Fruit fly (Drosophila melanogaster) whole organism, prepupa: ENCODE results near the gene Bsg.

Experiments
- CG10631 ChIP-seq: fragments of 200-800 bp; sonication (Bioruptor generic); optimal IDR thresholded peaks from 2 replicates; lab custom pipeline; 2016; ENCODE audit warnings: missing biosample characterization, missing genetic modification characterization
- CG10669 ChIP-seq: fragments of 200-800 bp; sonication (Bioruptor generic); optimal IDR thresholded peaks from 3 replicates; lab custom pipeline; 2018; ENCODE audit warnings: missing biosample characterization, mild to moderate bottlenecking, missing genetic modification characterization, moderate library complexity
- CG11294 ChIP-seq: fragments of 200-800 bp; sonication (Bioruptor generic); IDR thresholded peaks from 2 replicates; pipeline ENCODE4 v1.3.6; 2022; ENCODE audit warnings: missing biosample characterization, missing genetic modification characterization
- CG11762 ChIP-seq: fragments of 200-800 bp; sonication (Bioruptor generic); optimal IDR thresholded peaks from 3 replicates; lab custom pipeline; 2016; ENCODE audit warnings: missing biosample characterization, missing genetic modification characterization; ENCODE audit not compliant: insufficient read depth
- CG11902 ChIP-seq: fragments of 200-800 bp; sonication (Bioruptor generic); optimal IDR thresholded peaks from 3 replicates; lab custom pipeline; 2016; ENCODE audit warnings: missing biosample characterization, missing genetic modification characterization
- CG15336 ChIP-seq: fragments of 200-800 bp; sonication (Bioruptor generic); IDR thresholded peaks from 2 replicates; pipeline ENCODE4 v1.3.6; 2022; ENCODE audit warnings: missing biosample characterization, missing genetic modification characterization
- CG1621 ChIP-seq: fragments of 200-800 bp; sonication (Bioruptor generic); optimal IDR thresholded peaks from 3 replicates; lab custom pipeline; 2018; ENCODE audit warnings: missing biosample characterization, mild to moderate bottlenecking, missing genetic modification characterization
- CG16779 ChIP-seq: fragments of 200-800 bp; sonication (Bioruptor generic); optimal IDR thresholded peaks from 3 replicates; lab custom pipeline; 2017; ENCODE audit warnings: missing biosample characterization, mild to moderate bottlenecking, missing genetic modification characterization
- CG3032 ChIP-seq: fragments of 200-800 bp; optimal IDR thresholded peaks from 2 replicates; lab custom pipeline; 2019; ENCODE audit warnings: missing biosample characterization, mild to moderate bottlenecking, missing genetic modification characterization, moderate library complexity
- CG31627 ChIP-seq: fragments of 200-800 bp; sonication (Bioruptor generic); optimal IDR thresholded peaks from 3 replicates; lab custom pipeline; 2016; ENCODE audit warnings: missing biosample characterization, missing genetic modification characterization
- CG34406 ChIP-seq: fragments of 200-800 bp; sonication (Bioruptor generic); optimal IDR thresholded peaks from 3 replicates; lab custom pipeline; 2016; ENCODE audit warnings: missing biosample characterization, missing genetic modification characterization
- CG3919 ChIP-seq: fragments of 200-800 bp; sonication (Bioruptor generic); optimal IDR thresholded peaks from 3 replicates; lab custom pipeline; 2016; ENCODE audit warnings: missing biosample characterization, missing genetic modification characterization
- CG6163 ChIP-seq: fragments of 200-800 bp; sonication (Bioruptor generic); IDR thresholded peaks from 3 replicates; pipeline ENCODE4 v1.3.6; 2022; ENCODE audit warnings: missing biosample characterization, missing genetic modification characterization
- CG6276 ChIP-seq: fragments of 200-800 bp; sonication (Bioruptor generic); optimal IDR thresholded peaks from 2 replicates; lab custom pipeline; 2017; ENCODE audit warnings: missing biosample characterization, mild to moderate bottlenecking, missing genetic modification characterization
- CG6792 ChIP-seq: fragments of 200-800 bp; sonication (Bioruptor generic); optimal IDR thresholded peaks from 3 replicates; lab custom pipeline; 2016; ENCODE audit warnings: missing biosample characterization, missing genetic modification characterization
- CG6854 ChIP-seq: fragments of 200-800 bp; sonication (Bioruptor generic); optimal IDR thresholded peaks from 2 replicates; lab custom pipeline; 2017; ENCODE audit warnings: missing biosample characterization, mild to moderate bottlenecking, missing genetic modification characterization
- CG7368 ChIP-seq: fragments of 200-800 bp; sonication (Bioruptor generic); optimal IDR thresholded peaks from 3 replicates; lab custom pipeline; 2016; ENCODE audit warnings: missing biosample characterization, missing genetic modification characterization
- CG8119 ChIP-seq: fragments of 200-800 bp; sonication (Bioruptor generic); IDR thresholded peaks from 3 replicates; pipeline ENCODE4 v1.3.6; 2022; ENCODE audit warnings: missing biosample characterization, missing genetic modification characterization
- CG8319 ChIP-seq: fragments of 200-800 bp; sonication (Bioruptor generic); optimal IDR thresholded peaks from 3 replicates; lab custom pipeline; 2016; ENCODE audit warnings: missing biosample characterization, missing genetic modification characterization
- CG8632 ChIP-seq: fragments of 200-800 bp; sonication (Bioruptor generic); optimal IDR thresholded peaks from 3 replicates; lab custom pipeline; 2016; ENCODE audit warnings: missing biosample characterization, missing genetic modification characterization
- CG9139 ChIP-seq: fragments of 200-800 bp; sonication (Bioruptor generic); optimal IDR thresholded peaks from 3 replicates; lab custom pipeline; 2017; ENCODE audit warnings: missing biosample characterization, mild to moderate bottlenecking, missing genetic modification characterization
- Eip78C ChIP-seq: fragments of 200-800 bp; sonication (Bioruptor generic); peaks from one replicate; lab custom pipeline; 2016; ENCODE audit warnings: missing biosample characterization, missing genetic modification characterization
- Eip93F ChIP-seq: fragments of 200-800 bp; sonication (Bioruptor generic); optimal IDR thresholded peaks from 2 replicates; lab custom pipeline; 2016; ENCODE audit warnings: missing biosample characterization, mild to moderate bottlenecking, missing genetic modification characterization
- Ets21C ChIP-seq: fragments of 200-800 bp; sonication (Bioruptor generic); optimal IDR thresholded peaks from 3 replicates; lab custom pipeline; 2016; ENCODE audit warnings: missing biosample characterization, missing genetic modification characterization
- Ets96B ChIP-seq: fragments of 200-800 bp; optimal IDR thresholded peaks from 2 replicates; lab custom pipeline; 2019; ENCODE audit warnings: missing biosample characterization, mild to moderate bottlenecking, missing genetic modification characterization, moderate library complexity
- Gug ChIP-seq: fragments of 200-800 bp; sonication (Bioruptor generic); IDR thresholded peaks from 2 replicates; pipeline ENCODE4 v1.3.6; 2022; ENCODE audit warnings: missing biosample characterization, missing genetic modification characterization
- Hr38 ChIP-seq: sonication (Bioruptor generic); optimal IDR thresholded peaks from 2 replicates; lab custom pipeline; 2016; ENCODE audit warnings: missing biosample characterization, missing genetic modification characterization
- Hr39 ChIP-seq: fragments of 200-800 bp; sonication (Bioruptor generic); optimal IDR thresholded peaks from 2 replicates; lab custom pipeline; 2016; ENCODE audit warnings: missing biosample characterization, missing genetic modification characterization
- Hr4 ChIP-seq: fragments of 200-800 bp; sonication (Bioruptor generic); optimal IDR thresholded peaks from 3 replicates; lab custom pipeline; 2016; ENCODE audit warnings: missing biosample characterization, missing genetic modification characterization
- Lpt ChIP-seq: fragments of 200-800 bp; sonication (Bioruptor generic); optimal IDR thresholded peaks from 3 replicates; lab custom pipeline; 2016; ENCODE audit warnings: missing biosample characterization, missing genetic modification characterization
- Met ChIP-seq: fragments of 200-800 bp; sonication (Bioruptor generic); optimal IDR thresholded peaks from 3 replicates; lab custom pipeline; 2016; ENCODE audit warnings: missing biosample characterization, missing genetic modification characterization
- OdsH ChIP-seq: fragments of 200-800 bp; sonication (Bioruptor generic); optimal IDR thresholded peaks from 3 replicates; lab custom pipeline; 2016; ENCODE audit warnings: missing biosample characterization, missing genetic modification characterization
- Smox ChIP-seq: fragments of 200-800 bp; sonication (Bioruptor generic); optimal IDR thresholded peaks from 3 replicates; lab custom pipeline; 2016; ENCODE audit warnings: missing biosample characterization, missing genetic modification characterization
- Sox14 ChIP-seq: fragments of 200-800 bp; sonication (Bioruptor generic); optimal IDR thresholded peaks from 3 replicates; lab custom pipeline; 2016; ENCODE audit warnings: missing biosample characterization, missing genetic modification characterization
- Sox15 ChIP-seq: fragments of 200-800 bp; sonication (Bioruptor generic); optimal IDR thresholded peaks from 3 replicates; lab custom pipeline; 2016; ENCODE audit warnings: missing biosample characterization, missing genetic modification characterization
- achi ChIP-seq: fragments of 200-800 bp; sonication (Bioruptor generic); optimal IDR thresholded peaks from 3 replicates; lab custom pipeline; 2016; ENCODE audit warnings: missing biosample characterization, missing genetic modification characterization
- acj6 ChIP-seq: fragments of 200-800 bp; sonication (Bioruptor generic); optimal IDR thresholded peaks from 3 replicates; lab custom pipeline; 2016; ENCODE audit warnings: missing biosample characterization, missing genetic modification characterization
- cyc ChIP-seq: fragments of 200-800 bp; sonication (Bioruptor generic); optimal IDR thresholded peaks from 3 replicates; lab custom pipeline; 2016; ENCODE audit warnings: missing biosample characterization, missing genetic modification characterization
- dac ChIP-seq: fragments of 200-800 bp; sonication (Bioruptor generic); optimal IDR thresholded peaks from 2 replicates; lab custom pipeline; 2017; ENCODE audit warnings: missing biosample characterization, mild to moderate bottlenecking, missing genetic modification characterization
- dsx ChIP-seq: fragments of 200-800 bp; optimal IDR thresholded peaks from 3 replicates; lab custom pipeline; 2019; ENCODE audit warnings: missing biosample characterization, mild to moderate bottlenecking, missing genetic modification characterization, moderate library complexity; ENCODE audit not compliant: poor library complexity, severe bottlenecking
- eg ChIP-seq: fragments of 200-800 bp; sonication (Bioruptor generic); IDR thresholded peaks from 3 replicates; pipeline ENCODE4 v1.3.6; 2022; ENCODE audit warnings: missing biosample characterization, missing genetic modification characterization
- esn ChIP-seq: fragments of 200-800 bp; sonication (Bioruptor generic); optimal IDR thresholded peaks from 2 replicates; lab custom pipeline; 2016; ENCODE audit warnings: missing biosample characterization, mild to moderate bottlenecking, missing genetic modification characterization, moderate library complexity
- fd59A ChIP-seq: fragments of 200-800 bp; sonication (Bioruptor generic); optimal IDR thresholded peaks from 2 replicates; lab custom pipeline; 2017; ENCODE audit warnings: missing biosample characterization, mild to moderate bottlenecking, missing genetic modification characterization, missing genetic modification reagents
- fkh ChIP-seq: fragments of 200-800 bp; sonication (Bioruptor generic); optimal IDR thresholded peaks from 3 replicates; lab custom pipeline; 2017; ENCODE audit warnings: missing biosample characterization, mild to moderate bottlenecking, missing genetic modification characterization, moderate library complexity
- lz ChIP-seq: fragments of 200-800 bp; sonication (Bioruptor generic); optimal IDR thresholded peaks from 3 replicates; lab custom pipeline; 2016; ENCODE audit warnings: missing biosample characterization, missing genetic modification characterization
- net ChIP-seq: fragments of 200-800 bp; sonication (Bioruptor generic); optimal IDR thresholded peaks from 3 replicates; lab custom pipeline; 2016; ENCODE audit warnings: missing biosample characterization, missing genetic modification characterization
- salr ChIP-seq, 2 experiments: fragments of 200-800 bp; sonication (Bioruptor generic); optimal IDR thresholded peaks; 3 replicates each; lab custom pipeline; 2016 to 2018; ENCODE audit warnings: missing biosample characterization in 2 of 2, missing genetic modification characterization in 2 of 2, mild to moderate bottlenecking in 1 of 2
- ss ChIP-seq, 2 experiments: fragments of 200-800 bp; sonication (Bioruptor generic); optimal IDR thresholded peaks; 2 replicates in 1 of 2; 3 replicates in 1 of 2; lab custom pipeline; 2017 to 2018; ENCODE audit warnings: mild to moderate bottlenecking in 2 of 2, missing biosample characterization in 2 of 2, missing genetic modification characterization in 2 of 2, moderate library complexity in 1 of 2
- svp ChIP-seq: fragments of 200-800 bp; sonication (Bioruptor generic); peaks from one replicate; lab custom pipeline; 2016; ENCODE audit warnings: missing biosample characterization, missing genetic modification characterization
- topi ChIP-seq: fragments of 200-800 bp; sonication (Bioruptor generic); optimal IDR thresholded peaks from 3 replicates; lab custom pipeline; 2016; ENCODE audit warnings: missing biosample characterization, missing genetic modification characterization
- vri ChIP-seq: fragments of 200-800 bp; sonication (Bioruptor generic); optimal IDR thresholded peaks from 3 replicates; lab custom pipeline; 2016; ENCODE audit warnings: missing biosample characterization, mild to moderate bottlenecking, missing genetic modification characterization

Gene Bsg

DNA sequence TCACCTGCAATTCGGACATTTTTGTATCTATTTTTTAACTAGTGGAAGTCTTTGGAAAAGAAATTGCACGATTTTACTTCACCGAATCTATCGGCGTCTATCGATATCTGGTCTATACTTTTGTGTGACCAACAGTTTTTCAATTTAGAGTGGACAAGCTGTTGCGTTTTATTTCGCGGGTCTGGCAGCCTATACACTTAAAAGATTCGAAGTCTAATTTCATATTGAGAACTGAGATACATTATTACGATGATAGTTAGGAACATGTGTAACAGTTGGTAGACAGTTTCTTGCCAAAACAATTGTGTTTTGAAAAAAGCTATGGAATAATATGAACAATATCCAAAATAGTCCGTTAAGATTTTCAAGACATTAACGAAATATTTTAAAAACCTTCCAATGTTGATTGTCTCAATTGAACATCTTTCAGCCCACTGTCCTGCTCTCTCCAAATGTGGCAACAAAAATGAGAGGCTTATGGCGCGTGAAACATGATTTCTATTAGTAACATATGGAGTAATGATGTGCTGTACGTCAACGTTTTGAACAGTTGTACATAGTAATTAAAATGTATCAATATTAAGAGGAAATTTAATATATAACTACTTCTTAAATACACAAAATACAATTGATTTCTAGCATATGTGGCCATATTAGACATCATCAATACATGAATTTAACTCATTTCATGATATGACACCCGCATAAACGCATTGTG is 79.2 kb downstream of the Bsg start, which contains the start of gene Acbp1:
Gene Acbp1 (minus strand): TSS at position 146 of the 718 bp plus-strand sequence.
- TF ChIP-seq topi (GFP tag; lab: Kevin White, UChicago): peak; percentile 94
- peak; percentile 97 for TF ChIP-seq eg (GFP tag; lab: Robert Waterston, UW)
- peak; percentile 91 for TF ChIP-seq Gug
- TF ChIP-seq dac (GFP tag; lab: Kevin White, UChicago): peak; percentile 93
- TF ChIP-seq OdsH (GFP tag; lab: Kevin White, UChicago): peak; percentile 94
- TF ChIP-seq CG11902 (GFP tag; lab: Kevin White, UChicago): peak; percentile 83
- TF ChIP-seq CG3919 (GFP tag; lab: Kevin White, UChicago): peak; percentile 96
- TF ChIP-seq Hr38: peak; percentile 69
- peak; percentile 97 for TF ChIP-seq CG8119 (GFP tag; lab: Robert Waterston, UW)
- peak; percentile 96 for TF ChIP-seq Eip93F
- TF ChIP-seq CG1621 (tag; lab: Kevin White, UChicago): peak; percentile 94
- TF ChIP-seq lz (GFP tag; lab: Kevin White, UChicago): peak; percentile 93
- peak; percentile 97 for TF ChIP-seq CG10669 (GFP tag; lab: Kevin White, UChicago)
- peak; percentile 95 for TF ChIP-seq Met (GFP tag; lab: Kevin White, UChicago)
- TF ChIP-seq ss (GFP tag; optimal IDR thresholded peaks at IDR 0.05; lab: Kevin White, UChicago): peak; percentile 97 to 98
- TF ChIP-seq CG3032 (tag; lab: Kevin White, UChicago): peak; percentile 97
- peak; percentile 94 for TF ChIP-seq CG10631 (GFP tag; lab: Kevin White, UChicago)
- peak; percentile 98 for TF ChIP-seq CG6854 (GFP tag; lab: Kevin White, UChicago)
- TF ChIP-seq net (GFP tag; lab: Kevin White, UChicago): peak; percentile 98
- peak; percentile 95 for TF ChIP-seq CG9139 (GFP tag; lab: Kevin White, UChicago)
- TF ChIP-seq CG6792 (GFP tag; lab: Kevin White, UChicago): peak; percentile 96
- peak; percentile 97 for TF ChIP-seq CG15336 (GFP tag; lab: Robert Waterston, UW)
- TF ChIP-seq CG8632 (GFP tag; lab: Kevin White, UChicago): peak; percentile 97
- peak; percentile 97 for TF ChIP-seq CG16779
- peak; percentile 95 for TF ChIP-seq Smox (GFP tag; lab: Kevin White, UChicago)
- TF ChIP-seq vri (GFP tag; lab: Kevin White, UChicago): peak; percentile 91
- TF ChIP-seq CG6276 (GFP tag; lab: Kevin White, UChicago): peak; percentile 98
- peak; percentile 86 for TF ChIP-seq CG8319 (GFP tag; lab: Kevin White, UChicago)
- TF ChIP-seq CG7368 (GFP tag; lab: Kevin White, UChicago): peak; percentile 94
- TF ChIP-seq dsx: peak; percentile 96
- TF ChIP-seq Sox15 (GFP tag; lab: Kevin White, UChicago): peak; percentile 89
- TF ChIP-seq esn (GFP tag; lab: Kevin White, UChicago): peak; percentile 97
- TF ChIP-seq salr (GFP tag; optimal IDR thresholded peaks at IDR 0.05; lab: Kevin White, UChicago): peak; percentile 75 to 93
- peak; percentile 96 for TF ChIP-seq Hr4
- peak; percentile 95 for TF ChIP-seq Lpt (GFP tag; lab: Kevin White, UChicago)
- TF ChIP-seq Eip78C (GFP tag; lab: Kevin White, UChicago): peak; percentile 99
- peak; percentile 90 for TF ChIP-seq CG11294 (GFP tag; lab: Robert Waterston, UW)
- peak; percentile 98 for TF ChIP-seq svp (GFP tag; lab: Kevin White, UChicago)
- peak; percentile 98 for TF ChIP-seq Ets96B
- peak; percentile 94 for TF ChIP-seq Hr39 (GFP tag; lab: Kevin White, UChicago)
- TF ChIP-seq fkh: peak; percentile 70
- TF ChIP-seq Ets21C: peak; percentile 93
- peak; percentile 94 for TF ChIP-seq achi (GFP tag; lab: Kevin White, UChicago)
- TF ChIP-seq acj6 (GFP tag; lab: Kevin White, UChicago): peak; percentile 94
- TF ChIP-seq CG6163 (GFP tag; lab: Robert Waterston, UW): peak; percentile 95
- peak; percentile 93 for TF ChIP-seq cyc
- peak; percentile 97 for TF ChIP-seq CG34406 (GFP tag; lab: Kevin White, UChicago)
- peak; percentile 97 for TF ChIP-seq Sox14
- TF ChIP-seq CG31627: peak; percentile 95
- TF ChIP-seq CG11762 (GFP tag; lab: Kevin White, UChicago): peak; percentile 90
- peak; percentile 94 for TF ChIP-seq fd59A (GFP tag; lab: Kevin White, UChicago)
